Worm (Caenorhabditis elegans): ENCODE measurements around the gene C37C3.1.
A peak's percentile ranks its signal among the peaks of the same experiment; 100 is the strongest.

The C37C3.1 gene

ce11 chrV:7853900-7854299, 3.9 kb upstream of the C37C3.1 start:
- no peak for TF ChIP-seq lin-39 (tag; optimal IDR thresholded peaks at IDR 0.05)
- TF ChIP-seq hmg-11 (tag; optimal IDR thresholded peaks at IDR 0.05) = peak; percentile 19
- TF ChIP-seq nhr-12 (tag; optimal IDR thresholded peaks at IDR 0.05) = no peak
- TF ChIP-seq lsy-12 (tag; optimal IDR thresholded peaks at IDR 0.05) = no peak
- peak; percentile 14 for TF ChIP-seq lin-15B (tag; optimal IDR thresholded peaks at IDR 0.05)
- TF ChIP-seq nfya-1 (tag; optimal IDR thresholded peaks at IDR 0.05; ENCODE audit: insufficient read depth) = peak; percentile 26
- TF ChIP-seq pha-4 (tag; optimal IDR thresholded peaks at IDR 0.05) = peak; percentile 29
- TF ChIP-seq snpc-4 (tag; optimal IDR thresholded peaks at IDR 0.05) = peak; percentile 19

ce11 chrV:7854603-7855002, 3.2 kb upstream of the C37C3.1 start, which contains the start of the genes C37C3.9 and C37C3.18:
TSS of gene C37C3.9 (minus strand) at chrV:7854700.
TSS of gene C37C3.18 (plus strand) at chrV:7854993.
- TF ChIP-seq elt-1 (tag; optimal IDR thresholded peaks at IDR 0.05) (peak; percentile 22), egl-5 (tag; optimal IDR thresholded peaks at IDR 0.05) (peak; percentile 57), R02D3.7 (tag; optimal IDR thresholded peaks at IDR 0.05) (peak; percentile 22), ZK546.5 (tag; optimal IDR thresholded peaks at IDR 0.05) (no peak), snpc-4 (tag; optimal IDR thresholded peaks at IDR 0.05) (peak; percentile 90), lin-15B (tag; optimal IDR thresholded peaks at IDR 0.05) (peak; percentile 48), ztf-11 (tag; optimal IDR thresholded peaks at IDR 0.05) (no peak), nhr-11 (tag; optimal IDR thresholded peaks at IDR 0.05) (no peak), ceh-82 (tag; optimal IDR thresholded peaks at IDR 0.05) (peak; percentile 0), fkh-2 (tag; optimal IDR thresholded peaks at IDR 0.05) (no peak), elt-2 (tag; optimal IDR thresholded peaks at IDR 0.05) (peak; percentile 68), mdl-1 (tag; optimal IDR thresholded peaks at IDR 0.05) (no peak), nhr-12 (tag; optimal IDR thresholded peaks at IDR 0.05) (no peak), nhr-23 (tag; optimal IDR thresholded peaks at IDR 0.05) (peak; percentile 75), unc-62 (GFP tag; optimal IDR thresholded peaks at IDR 0.05) (peak; percentile 48), hmg-11 (tag; optimal IDR thresholded peaks at IDR 0.05) (peak; percentile 87), skn-1 (tag; optimal IDR thresholded peaks at IDR 0.05) (peak; percentile 93), pqm-1 (tag; optimal IDR thresholded peaks at IDR 0.05) (peak; percentile 22), lsy-12 (tag; optimal IDR thresholded peaks at IDR 0.05) (peak; percentile 39), ceh-28 (tag; optimal IDR thresholded peaks at IDR 0.05) (peak; percentile 71), ceh-9 (tag; optimal IDR thresholded peaks at IDR 0.05) (no peak), nhr-43 (tag; optimal IDR thresholded peaks at IDR 0.05; ENCODE audit: poor library complexity, severe bottlenecking) (peak; percentile 50), nhr-25 (tag; optimal IDR thresholded peaks at IDR 0.05) (peak; percentile 74), jun-1 (tag; optimal IDR thresholded peaks at IDR 0.05) (peak; percentile 85), nhr-237 (tag; optimal IDR thresholded peaks at IDR 0.05) (no peak), lin-39 (tag; optimal IDR thresholded peaks at IDR 0.05) (peak; percentile 80), egl-27 (tag; optimal IDR thresholded peaks at IDR 0.05) (peak; percentile 51), nfya-1 (tag; optimal IDR thresholded peaks at IDR 0.05; ENCODE audit: insufficient read depth) (peak; percentile 80), tbx-2 (tag; optimal IDR thresholded peaks at IDR 0.05) (peak; percentile 17), fkh-10 (GFP tag; optimal IDR thresholded peaks at IDR 0.05) (peak; percentile 44), pha-4 (tag; optimal IDR thresholded peaks at IDR 0.05) (peak; percentile 90), aly-2 (tag; optimal IDR thresholded peaks at IDR 0.05) (no peak), nhr-76 (tag; optimal IDR thresholded peaks at IDR 0.05) (no peak), daf-12 (tag; optimal IDR thresholded peaks at IDR 0.05) (no peak), nhr-28 (tag; optimal IDR thresholded peaks at IDR 0.05) (no peak)

- peak; percentile 15 for TF ChIP-seq ama-1 (optimal IDR thresholded peaks at IDR 0.05)
- TF ChIP-seq elt-2 (tag; optimal IDR thresholded peaks at IDR 0.05) = peak; percentile 6
- TF ChIP-seq unc-39 (tag; optimal IDR thresholded peaks at IDR 0.05) = no peak
- peak; percentile 39 for TF ChIP-seq pha-4 (tag; optimal IDR thresholded peaks at IDR 0.05)
- TF ChIP-seq skn-1 (tag; optimal IDR thresholded peaks at IDR 0.05) = no peak
- no peak for TF ChIP-seq lsy-12 (tag; optimal IDR thresholded peaks at IDR 0.05)
Observed at ce11 chrV:7855382-7855994, 2.3 kb upstream of the C37C3.1 start, which contains the start of gene C37C3.2. TSS of gene C37C3.2 (plus strand) at chrV:7855944.

- TF ChIP-seq ceh-16 (tag; optimal IDR thresholded peaks at IDR 0.05) (no peak), ztf-4 (tag; optimal IDR thresholded peaks at IDR 0.05) (no peak), nhr-23 (tag; optimal IDR thresholded peaks at IDR 0.05) (no peak), ztf-11 (tag; optimal IDR thresholded peaks at IDR 0.05) (no peak), eor-1 (tag; optimal IDR thresholded peaks at IDR 0.05) (no peak), lin-39 (tag; optimal IDR thresholded peaks at IDR 0.05) (no peak), fos-1 (tag; optimal IDR thresholded peaks at IDR 0.05) (no peak), nhr-25 (tag; optimal IDR thresholded peaks at IDR 0.05) (no peak), elt-3 (tag; optimal IDR thresholded peaks at IDR 0.05) (no peak), ZK546.5 (tag; optimal IDR thresholded peaks at IDR 0.05) (no peak), elt-1 (tag; optimal IDR thresholded peaks at IDR 0.05) (no peak), ceh-9 (tag; optimal IDR thresholded peaks at IDR 0.05) (no peak), sea-2 (GFP tag; optimal IDR thresholded peaks at IDR 0.05) (no peak), unc-39 (tag; optimal IDR thresholded peaks at IDR 0.05) (no peak)
Observed at ce11 chrV:7856641-7857040, 1.1 kb upstream of the C37C3.1 start.
